Fruit fly (Drosophila melanogaster) whole organism, embryonic: ENCODE measurements around the gene Cad88C.

Experiments used
- Atf-2 ChIP-seq: fragments of 200-800 bp; sonication (Bioruptor generic); optimal IDR thresholded peaks from 2 replicates; lab custom pipeline; 2016; ENCODE audit warnings: missing biosample characterization, missing genetic modification characterization
- B-H1 ChIP-seq: fragments of 200-800 bp; sonication (Bioruptor generic); IDR thresholded peaks from 3 replicates; pipeline ENCODE4 v1.3.6; 2022; ENCODE audit warnings: missing biosample characterization, missing genetic modification characterization
- BEAF-32 ChIP-seq: fragments of 200-800 bp; sonication (Bioruptor generic); optimal IDR thresholded peaks from 3 replicates; lab custom pipeline; 2017; ENCODE audit warnings: missing biosample characterization, missing genetic modification characterization, mild to moderate bottlenecking, moderate library complexity, missing genetic modification reagents
- CG10274 ChIP-seq: fragments of 200-800 bp; sonication (Bioruptor generic); optimal IDR thresholded peaks from 3 replicates; lab custom pipeline; 2017; ENCODE audit warnings: missing biosample characterization, mild to moderate bottlenecking, missing genetic modification characterization
- CG11398 ChIP-seq: fragments of 200-800 bp; sonication (Bioruptor generic); optimal IDR thresholded peaks from 2 replicates; lab custom pipeline; 2016; ENCODE audit warnings: missing biosample characterization, missing genetic modification characterization
- CG1233 ChIP-seq: fragments of 200-800 bp; sonication (Bioruptor generic); optimal IDR thresholded peaks from 4 replicates; lab custom pipeline; 2018; ENCODE audit warnings: missing biosample characterization, mild to moderate bottlenecking, missing genetic modification characterization
- CG13123 ChIP-seq: fragments of 200-800 bp; sonication (Bioruptor generic); optimal IDR thresholded peaks from 2 replicates; lab custom pipeline; 2016; ENCODE audit warnings: missing biosample characterization, missing genetic modification characterization
- CG13424 ChIP-seq: fragments of 200-800 bp; sonication (Bioruptor generic); optimal IDR thresholded peaks from 2 replicates; lab custom pipeline; 2019; ENCODE audit warnings: missing biosample characterization, mild to moderate bottlenecking, missing genetic modification characterization, moderate library complexity
- CG14965 ChIP-seq: fragments of 200-800 bp; sonication (Bioruptor generic); optimal IDR thresholded peaks from 2 replicates; lab custom pipeline; 2016; ENCODE audit warnings: missing biosample characterization, missing genetic modification characterization, borderline replicate concordance
- CG1529 ChIP-seq: fragments of 200-800 bp; sonication (Bioruptor generic); optimal IDR thresholded peaks from 3 replicates; lab custom pipeline; 2018; ENCODE audit warnings: missing biosample characterization, missing genetic modification characterization
- CG1647 ChIP-seq: fragments of 200-800 bp; sonication (Bioruptor generic); optimal IDR thresholded peaks from 3 replicates; lab custom pipeline; 2016; ENCODE audit warnings: missing biosample characterization, missing genetic modification characterization
- CG2712 ChIP-seq: fragments of 200-800 bp; optimal IDR thresholded peaks from 3 replicates; lab custom pipeline; 2019; ENCODE audit warnings: missing biosample characterization, mild to moderate bottlenecking, missing genetic modification characterization, moderate library complexity
- CG30020 ChIP-seq: fragments of 200-800 bp; optimal IDR thresholded peaks from 2 replicates; lab custom pipeline; 2019; ENCODE audit warnings: missing biosample characterization, mild to moderate bottlenecking, missing genetic modification characterization, moderate library complexity
- CG4424 ChIP-seq: fragments of 200-800 bp; sonication (Bioruptor generic); optimal IDR thresholded peaks from 3 replicates; lab custom pipeline; 2016; ENCODE audit warnings: missing biosample characterization, missing genetic modification characterization
- CG5245 ChIP-seq: fragments of 200-800 bp; sonication (Bioruptor generic); optimal IDR thresholded peaks from 3 replicates; lab custom pipeline; 2016; ENCODE audit warnings: missing biosample characterization, missing genetic modification characterization
- CG6813 ChIP-seq: fragments of 200-800 bp; sonication (Bioruptor generic); optimal IDR thresholded peaks from 2 replicates; lab custom pipeline; 2017; ENCODE audit warnings: missing biosample characterization, missing genetic modification characterization, mild to moderate bottlenecking, moderate library complexity, missing genetic modification reagents
- CG7745 ChIP-seq: fragments of 200-800 bp; sonication (Bioruptor generic); optimal IDR thresholded peaks from 2 replicates; lab custom pipeline; 2018; ENCODE audit warnings: missing biosample characterization, mild to moderate bottlenecking, missing genetic modification characterization, moderate library complexity
- CG9215 ChIP-seq: fragments of 200-800 bp; sonication (Bioruptor generic); IDR thresholded peaks from 2 replicates; pipeline ENCODE4 v1.3.6; 2022; ENCODE audit warnings: missing biosample characterization, missing genetic modification characterization
- CG9727 ChIP-seq: fragments of 200-800 bp; sonication (Bioruptor generic); optimal IDR thresholded peaks from 3 replicates; lab custom pipeline; 2017; ENCODE audit warnings: missing biosample characterization, mild to moderate bottlenecking, missing genetic modification characterization
- CoRest ChIP-seq: fragments of 200-800 bp; sonication (Bioruptor generic); optimal IDR thresholded peaks from 3 replicates; lab custom pipeline; 2018; ENCODE audit warnings: missing biosample characterization, mild to moderate bottlenecking, missing genetic modification characterization, moderate library complexity
- Fer1 ChIP-seq: fragments of 200-800 bp; sonication (Bioruptor generic); optimal IDR thresholded peaks from 2 replicates; lab custom pipeline; 2017; ENCODE audit warnings: missing biosample characterization, mild to moderate bottlenecking, missing genetic modification characterization
- Hey ChIP-seq: fragments of 200-800 bp; sonication (Bioruptor generic); optimal IDR thresholded peaks from 3 replicates; lab custom pipeline; 2018; ENCODE audit warnings: missing biosample characterization, mild to moderate bottlenecking, missing genetic modification characterization
- Hmr ChIP-seq: fragments of 200-800 bp; sonication (Bioruptor generic); optimal IDR thresholded peaks from 3 replicates; lab custom pipeline; 2017; ENCODE audit warnings: mild to moderate bottlenecking, missing biosample characterization, missing genetic modification reagents, missing genetic modification characterization
- Mad ChIP-seq: fragments of 200-800 bp; sonication (Bioruptor generic); optimal IDR thresholded peaks from 2 replicates; lab custom pipeline; 2016; ENCODE audit warnings: missing biosample characterization, missing genetic modification characterization
- Med ChIP-seq: fragments of 200-800 bp; sonication (Bioruptor generic); peaks from one replicate; lab custom pipeline; 2016; ENCODE audit warnings: missing biosample characterization, missing genetic modification characterization, mild to moderate bottlenecking, inconsistent platforms, moderate library complexity
- Mrtf ChIP-seq: fragments of 200-800 bp; sonication (Bioruptor generic); IDR thresholded peaks from 3 replicates; pipeline ENCODE4 v1.3.6; 2022; ENCODE audit warnings: missing biosample characterization, missing genetic modification characterization
- Nf-YB ChIP-seq: fragments of 200-800 bp; sonication (Bioruptor generic); optimal IDR thresholded peaks from 3 replicates; lab custom pipeline; 2019; ENCODE audit warnings: missing biosample characterization, mild to moderate bottlenecking, missing genetic modification characterization, moderate library complexity
- Sox102F ChIP-seq: fragments of 200-800 bp; sonication (Bioruptor generic); optimal IDR thresholded peaks from 2 replicates; lab custom pipeline; 2018; ENCODE audit warnings: missing biosample characterization, mild to moderate bottlenecking, missing genetic modification characterization, moderate library complexity
- ase ChIP-seq: fragments of 200-800 bp; sonication (Bioruptor generic); IDR thresholded peaks from 3 replicates; pipeline ENCODE4 v1.3.6; 2022; ENCODE audit warnings: missing biosample characterization, missing genetic modification characterization
- bigmax ChIP-seq: fragments of 200-800 bp; sonication (Bioruptor generic); optimal IDR thresholded peaks from 2 replicates; lab custom pipeline; 2018; ENCODE audit warnings: missing biosample characterization, mild to moderate bottlenecking, missing genetic modification characterization
- cas ChIP-seq: fragments of 200-800 bp; sonication (Bioruptor generic); IDR thresholded peaks from 2 replicates; pipeline ENCODE4 v1.3.6; 2022; ENCODE audit warnings: missing biosample characterization, missing genetic modification characterization
- crp ChIP-seq, 2 experiments: fragments of 200-800 bp; sonication (Bioruptor generic); optimal IDR thresholded peaks; 2 replicates in 1 of 2; 3 replicates in 1 of 2; lab custom pipeline; 2017; ENCODE audit warnings: missing biosample characterization in 2 of 2, missing genetic modification characterization in 2 of 2, mild to moderate bottlenecking in 1 of 2, moderate library complexity in 1 of 2
- dmrt11E ChIP-seq: fragments of 200-800 bp; sonication (Bioruptor generic); optimal IDR thresholded peaks from 3 replicates; lab custom pipeline; 2018; ENCODE audit warnings: missing biosample characterization, mild to moderate bottlenecking, missing genetic modification characterization, moderate library complexity
- ems ChIP-seq: fragments of 200-800 bp; sonication (Bioruptor generic); optimal IDR thresholded peaks from 3 replicates; lab custom pipeline; 2016; ENCODE audit warnings: missing biosample characterization, missing genetic modification characterization
- fd102C ChIP-seq: fragments of 200-800 bp; sonication (Bioruptor generic); optimal IDR thresholded peaks from 2 replicates; lab custom pipeline; 2018; ENCODE audit warnings: missing biosample characterization, mild to moderate bottlenecking, missing genetic modification characterization, moderate library complexity
- gsb-n ChIP-seq: fragments of 200-800 bp; sonication (Bioruptor generic); optimal IDR thresholded peaks from 3 replicates; lab custom pipeline; 2018; ENCODE audit warnings: missing biosample characterization, mild to moderate bottlenecking, missing genetic modification characterization
- h ChIP-seq: fragments of >200 bp; optimal IDR thresholded peaks from 2 replicates; lab custom pipeline; 2017
- hkb ChIP-seq, 2 experiments: fragments of 200-800 bp in 1 of 2; fragments of >200 bp in 1 of 2; sonication (Bioruptor generic) in 1 of 2; IDR thresholded peaks in 1 of 2; optimal IDR thresholded peaks in 1 of 2; 2 replicates each; pipeline versions ENCODE4 v1.3.6 to Lab custom; 2017 to 2022; ENCODE audit warnings: missing biosample characterization in 1 of 2, missing genetic modification characterization in 1 of 2
- kay ChIP-seq: fragments of 200-800 bp; sonication (Bioruptor generic); optimal IDR thresholded peaks from 2 replicates; lab custom pipeline; 2016; ENCODE audit warnings: missing biosample characterization, missing genetic modification characterization
- lola ChIP-seq, 3 experiments: fragments of >200 bp in 2 of 3; fragments of 200-800 bp in 1 of 3; sonication (Bioruptor generic) in 1 of 3; optimal IDR thresholded peaks; 2 replicates each; lab custom pipeline; 2017 to 2019; ENCODE audit warnings: missing biosample characterization in 3 of 3, missing genetic modification characterization in 3 of 3, mild to moderate bottlenecking in 1 of 3, moderate library complexity in 1 of 3
- onecut ChIP-seq: fragments of 200-800 bp; sonication (Bioruptor generic); IDR thresholded peaks from 2 replicates; pipeline ENCODE4 v1.3.6; 2022; ENCODE audit warnings: missing biosample characterization, missing genetic modification characterization
- pan ChIP-seq, 4 experiments: fragments of >200 bp in 3 of 4; fragments of 200-800 bp in 1 of 4; sonication (Bioruptor generic) in 1 of 4; optimal IDR thresholded peaks in 3 of 4; IDR thresholded peaks in 1 of 4; 2 replicates each; pipeline versions ENCODE4 v1.3.6 to Lab custom; 2017 to 2022; ENCODE audit warnings: missing biosample characterization in 2 of 4, missing genetic modification characterization in 2 of 4, mixed read lengths in 1 of 4
- salm ChIP-seq: fragments of 200-800 bp; sonication (Bioruptor generic); optimal IDR thresholded peaks from 2 replicates; lab custom pipeline; 2018; ENCODE audit warnings: missing biosample characterization, mild to moderate bottlenecking, missing genetic modification characterization
- shn ChIP-seq: fragments of 200-800 bp; sonication (Bioruptor generic); optimal IDR thresholded peaks from 3 replicates; lab custom pipeline; 2016; ENCODE audit warnings: missing biosample characterization, missing genetic modification characterization
- wor ChIP-seq: fragments of 200-800 bp; sonication (Bioruptor generic); IDR thresholded peaks from 2 replicates; pipeline ENCODE4 v1.3.6; 2022; ENCODE audit warnings: missing biosample characterization, missing genetic modification characterization
- zen ChIP-seq: fragments of 200-800 bp; sonication (Bioruptor generic); optimal IDR thresholded peaks from 3 replicates; lab custom pipeline; 2018; ENCODE audit warnings: missing biosample characterization, mild to moderate bottlenecking, missing genetic modification characterization, moderate library complexity
- zfh1 ChIP-seq: fragments of 200-800 bp; sonication (Bioruptor generic); IDR thresholded peaks from 3 replicates; pipeline ENCODE4 v1.3.6; 2022; ENCODE audit warnings: missing biosample characterization, missing genetic modification characterization

Gene Cad88C

dm6 chr3R:14590753-14591535 is 39.3 kb upstream of the Cad88C start (continued):
- TF ChIP-seq zen (tag; lab: Kevin White, UChicago) (peak; percentile 95), salm (tag; lab: Kevin White, UChicago) (peak; percentile 76), Hmr (peak; percentile 28), CG13424 (tag; lab: Kevin White, UChicago) (peak; percentile 90), CG2712 (tag; lab: Kevin White, UChicago) (peak; percentile 98), ems (GFP tag; lab: Kevin White, UChicago) (no peak), gsb-n (peak; percentile 97), dmrt11E (tag; lab: Kevin White, UChicago) (peak; percentile 99), CG10274 (GFP tag; lab: Kevin White, UChicago) (peak; percentile 34), Med (GFP tag; lab: Kevin White, UChicago) (peak; percentile 58), Fer1 (GFP tag; lab: Kevin White, UChicago) (no peak), CG9215 (GFP tag; lab: Robert Waterston, UW) (peak; percentile 59), cas (0 out of 2 replicates have a peak, but pooled peaks have one; percentile 9), CoRest (peak; percentile 94), Sox102F (GFP tag; lab: Kevin White, UChicago) (peak; percentile 88), crp (GFP tag; optimal IDR thresholded peaks at IDR 0.05; lab: Kevin White, UChicago) (peak in 1 of 2 experiments; percentile 27), B-H1 (GFP tag; lab: Robert Waterston, UW) (peak; percentile 40; the same call in 2 of the 3 replicates), shn (no peak), fd102C (GFP tag; lab: Kevin White, UChicago) (peak; percentile 81), Nf-YB (GFP tag; lab: Kevin White, UChicago) (peak; percentile 81), CG5245 (GFP tag; lab: Kevin White, UChicago) (peak; percentile 79), CG4424 (GFP tag; lab: Kevin White, UChicago) (peak; percentile 90), CG1233 (peak; percentile 83), CG1529 (GFP tag; lab: Kevin White, UChicago) (peak; percentile 83), CG9727 (peak; percentile 97), CG13123 (peak; percentile 70), CG1647 (GFP tag; lab: Kevin White, UChicago) (peak; percentile 15), hkb (optimal IDR thresholded peaks at IDR 0.05; lab: Kevin White, UChicago) (no peak), hkb (GFP tag; IDR thresholded peaks at IDR 0.05; lab: Robert Waterston, UW) (peak; percentile 80), CG14965 (GFP tag; lab: Kevin White, UChicago) (no peak), pan (optimal IDR thresholded peaks at IDR 0.05; lab: Kevin White, UChicago) (no peak), pan (GFP tag; optimal IDR thresholded peaks at IDR 0.05 in 1 of 2, IDR thresholded peaks at IDR 0.05 in 1 of 2) (peak in 1 of 2 experiments; percentile 66), CG7745 (peak; percentile 75), wor (GFP tag; lab: Robert Waterston, UW) (peak; percentile 76), Mad (GFP tag; lab: Kevin White, UChicago) (no peak), CG11398 (GFP tag; lab: Kevin White, UChicago) (no peak), Mrtf (GFP tag; lab: Robert Waterston, UW) (peak; percentile 41; the same call in 2 of the 3 replicates), zfh1 (GFP tag; lab: Robert Waterston, UW) (peak; percentile 80; the same call in 2 of the 3 replicates), Atf-2 (GFP tag; lab: Kevin White, UChicago) (peak; percentile 45), Hey (tag; lab: Kevin White, UChicago) (no peak), onecut (peak; percentile 65), BEAF-32 (no peak), kay (GFP tag; lab: Kevin White, UChicago) (peak; percentile 62), bigmax (GFP tag; lab: Kevin White, UChicago) (no peak), lola (GFP tag; optimal IDR thresholded peaks at IDR 0.05; lab: Kevin White, UChicago) (peak in 1 of 3 experiments; percentile 99), h (lab: Kevin White, UChicago) (no peak), CG30020 (peak; percentile 73), CG6813 (GFP tag; lab: Kevin White, UChicago) (peak; percentile 74), ase (GFP tag; lab: Robert Waterston, UW) (peak; percentile 68; the same call in 1 of the 3 replicates)
